Fruit fly (Drosophila melanogaster) whole organism, embryonic: ENCODE measurements around the gene Ythdc1.

Experiments
- Bgb ChIP-seq: fragments of 200-800 bp; sonication (Bioruptor generic); IDR thresholded peaks from 2 replicates; pipeline ENCODE4 v1.3.6; 2022; ENCODE audit warnings: missing biosample characterization, missing genetic modification characterization; ENCODE audit not compliant: partially characterized antibody
- CG10366 ChIP-seq: fragments of 200-800 bp; sonication (Bioruptor generic); IDR thresholded peaks from 2 replicates; pipeline ENCODE4 v1.3.6; 2022; ENCODE audit warnings: missing biosample characterization, missing genetic modification characterization
- CG11247 ChIP-seq: fragments of 200-800 bp; sonication (Bioruptor generic); IDR thresholded peaks from 2 replicates; pipeline ENCODE4 v1.3.6; 2022; ENCODE audit warnings: missing biosample characterization, missing genetic modification characterization
- CG12071 ChIP-seq: fragments of 200-800 bp; sonication (Bioruptor generic); optimal IDR thresholded peaks from 3 replicates; lab custom pipeline; 2018; ENCODE audit warnings: missing biosample characterization, mild to moderate bottlenecking, missing genetic modification characterization
- CG14441 ChIP-seq: fragments of 200-800 bp; sonication (Bioruptor generic); IDR thresholded peaks from 2 replicates; pipeline ENCODE4 v1.3.6; 2022; ENCODE audit warnings: missing biosample characterization, missing genetic modification characterization
- CG17802 ChIP-seq: fragments of 200-800 bp; sonication (Bioruptor generic); optimal IDR thresholded peaks from 2 replicates; lab custom pipeline; 2018; ENCODE audit warnings: missing biosample characterization, mild to moderate bottlenecking, missing genetic modification characterization, moderate library complexity
- CG2129 ChIP-seq: fragments of 200-800 bp; sonication (Bioruptor generic); IDR thresholded peaks from 2 replicates; pipeline ENCODE4 v1.3.6; 2022; ENCODE audit warnings: missing biosample characterization, missing genetic modification characterization; ENCODE audit not compliant: partially characterized antibody
- CG2889 ChIP-seq: fragments of 200-800 bp; sonication (Bioruptor generic); IDR thresholded peaks from 3 replicates; pipeline ENCODE4 v1.3.6; 2022; ENCODE audit warnings: missing biosample characterization, missing genetic modification characterization
- CG30403 ChIP-seq: fragments of 200-800 bp; sonication (Bioruptor generic); optimal IDR thresholded peaks from 3 replicates; lab custom pipeline; 2016; ENCODE audit warnings: missing biosample characterization, missing genetic modification characterization
- CG31224 ChIP-seq: fragments of 200-800 bp; sonication (Bioruptor generic); IDR thresholded peaks from 2 replicates; pipeline ENCODE4 v1.3.6; 2022; ENCODE audit warnings: missing biosample characterization, missing genetic modification characterization
- CG32532 ChIP-seq: fragments of 200-800 bp; sonication (Bioruptor generic); IDR thresholded peaks from 2 replicates; pipeline ENCODE4 v1.3.6; 2022; ENCODE audit warnings: missing biosample characterization, missing genetic modification characterization
- CG3726 ChIP-seq: fragments of 200-800 bp; sonication (Bioruptor generic); IDR thresholded peaks from 3 replicates; pipeline ENCODE4, ENCODE4 v1.3.6; 2022; ENCODE audit warnings: missing biosample characterization, missing genetic modification characterization
- CG43689 ChIP-seq: fragments of 200-800 bp; sonication (Bioruptor generic); IDR thresholded peaks from 2 replicates; pipeline ENCODE4 v1.3.6; 2022; ENCODE audit warnings: missing biosample characterization, missing genetic modification characterization
- CG5953 ChIP-seq: fragments of 200-800 bp; sonication (Bioruptor generic); IDR thresholded peaks from 2 replicates; pipeline ENCODE4 v1.3.6; 2022; ENCODE audit warnings: missing biosample characterization, missing genetic modification characterization
- CG7556 ChIP-seq: fragments of 200-800 bp; sonication (Bioruptor generic); optimal IDR thresholded peaks from 2 replicates; lab custom pipeline; 2017; ENCODE audit warnings: missing biosample characterization, mild to moderate bottlenecking, missing genetic modification characterization
- CG9215 ChIP-seq: fragments of 200-800 bp; sonication (Bioruptor generic); IDR thresholded peaks from 2 replicates; pipeline ENCODE4 v1.3.6; 2022; ENCODE audit warnings: missing biosample characterization, missing genetic modification characterization
- CoRest ChIP-seq: fragments of 200-800 bp; sonication (Bioruptor generic); optimal IDR thresholded peaks from 3 replicates; lab custom pipeline; 2018; ENCODE audit warnings: missing biosample characterization, mild to moderate bottlenecking, missing genetic modification characterization, moderate library complexity
- Drgx ChIP-seq: fragments of 200-800 bp; sonication (Bioruptor generic); IDR thresholded peaks from 2 replicates; pipeline ENCODE4 v1.3.6; 2022; ENCODE audit warnings: missing biosample characterization, missing genetic modification characterization
- Mrtf ChIP-seq: fragments of 200-800 bp; sonication (Bioruptor generic); IDR thresholded peaks from 3 replicates; pipeline ENCODE4 v1.3.6; 2022; ENCODE audit warnings: missing biosample characterization, missing genetic modification characterization
- NK7.1 ChIP-seq: fragments of 200-800 bp; sonication (Bioruptor generic); optimal IDR thresholded peaks from 3 replicates; lab custom pipeline; 2016; ENCODE audit warnings: missing biosample characterization, missing genetic modification characterization
- Nf-YC ChIP-seq: fragments of 200-800 bp; optimal IDR thresholded peaks from 3 replicates; lab custom pipeline; 2019; ENCODE audit warnings: missing biosample characterization, mild to moderate bottlenecking, missing genetic modification characterization, moderate library complexity
- NfI ChIP-seq: fragments of 200-800 bp; sonication (Bioruptor generic); optimal IDR thresholded peaks from 3 replicates; lab custom pipeline; 2018; ENCODE audit warnings: missing biosample characterization, mild to moderate bottlenecking, missing genetic modification characterization, moderate library complexity
- Ptx1 ChIP-seq: fragments of 200-800 bp; sonication (Bioruptor generic); IDR thresholded peaks from 2 replicates; pipeline ENCODE4 v1.3.6; 2022; ENCODE audit warnings: missing biosample characterization, missing genetic modification characterization
- Rx ChIP-seq: fragments of 200-800 bp; sonication (Bioruptor generic); IDR thresholded peaks from 2 replicates; pipeline ENCODE4 v1.3.6; 2022; ENCODE audit warnings: missing biosample characterization, missing genetic modification characterization
- Sry-β ChIP-seq: fragments of 200-800 bp; sonication (Bioruptor generic); optimal IDR thresholded peaks from 2 replicates; lab custom pipeline; 2018; ENCODE audit warnings: missing biosample characterization, mild to moderate bottlenecking, missing genetic modification characterization, moderate library complexity
- Trl ChIP-seq, 3 experiments: fragments of >200 bp in 2 of 3; fragments of 200-800 bp in 1 of 3; sonication (Bioruptor generic) in 1 of 3; optimal IDR thresholded peaks; 2 replicates in 1 of 3; 3 replicates in 2 of 3; lab custom pipeline; 2016 to 2017; ENCODE audit warnings: missing biosample characterization in 1 of 3, missing genetic modification characterization in 1 of 3
- aop ChIP-seq: fragments of 200-800 bp; sonication (Bioruptor generic); IDR thresholded peaks from 2 replicates; pipeline ENCODE4 v1.3.6; 2022; ENCODE audit warnings: missing biosample characterization, missing genetic modification characterization
- cato ChIP-seq: fragments of 200-800 bp; sonication (Bioruptor generic); optimal IDR thresholded peaks from 2 replicates; lab custom pipeline; 2016; ENCODE audit warnings: missing biosample characterization, missing genetic modification characterization, borderline replicate concordance
- cg ChIP-seq: fragments of 200-800 bp; sonication (Bioruptor generic); optimal IDR thresholded peaks from 3 replicates; lab custom pipeline; 2019; ENCODE audit warnings: missing biosample characterization, mild to moderate bottlenecking, missing genetic modification characterization, moderate library complexity
- chn ChIP-seq: fragments of 200-800 bp; sonication (Bioruptor generic); optimal IDR thresholded peaks from 2 replicates; lab custom pipeline; 2016; ENCODE audit warnings: missing biosample characterization, missing genetic modification characterization
- croc ChIP-seq: fragments of 200-800 bp; sonication (Bioruptor generic); conservative IDR thresholded peaks from 3 replicates; pipeline ENCODE4 v1.3.6; 2022; ENCODE audit warnings: missing biosample characterization, missing genetic modification characterization
- dan ChIP-seq: fragments of 200-800 bp; sonication (Bioruptor generic); IDR thresholded peaks from 2 replicates; pipeline ENCODE4 v1.3.6; 2022; ENCODE audit warnings: missing biosample characterization, missing genetic modification characterization
- en ChIP-seq: fragments of 200-800 bp; sonication (Bioruptor generic); optimal IDR thresholded peaks from 2 replicates; lab custom pipeline; 2016; ENCODE audit warnings: missing biosample characterization, missing genetic modification characterization
- ftz-f1 ChIP-seq: fragments of 200-800 bp; sonication (Bioruptor generic); optimal IDR thresholded peaks from 2 replicates; lab custom pipeline; 2016; ENCODE audit warnings: missing biosample characterization, missing genetic modification characterization
- hkb ChIP-seq, 2 experiments: fragments of 200-800 bp in 1 of 2; fragments of >200 bp in 1 of 2; sonication (Bioruptor generic) in 1 of 2; IDR thresholded peaks in 1 of 2; optimal IDR thresholded peaks in 1 of 2; 2 replicates each; pipeline versions ENCODE4 v1.3.6 to Lab custom; 2017 to 2022; ENCODE audit warnings: missing biosample characterization in 1 of 2, missing genetic modification characterization in 1 of 2
- kni ChIP-seq: fragments of 200-800 bp; sonication (Bioruptor generic); optimal IDR thresholded peaks from 3 replicates; lab custom pipeline; 2017; ENCODE audit warnings: mild to moderate bottlenecking, missing biosample characterization, missing genetic modification reagents, missing genetic modification characterization
- nerfin-1 ChIP-seq: fragments of 200-800 bp; sonication (Bioruptor generic); optimal IDR thresholded peaks from 3 replicates; lab custom pipeline; 2019; ENCODE audit warnings: missing biosample characterization, mild to moderate bottlenecking, missing genetic modification characterization, moderate library complexity
- peb ChIP-seq: fragments of 200-800 bp; sonication (Bioruptor generic); IDR thresholded peaks from 2 replicates; pipeline ENCODE4 v1.3.6; 2022; ENCODE audit warnings: missing biosample characterization, missing genetic modification characterization
- psq ChIP-seq: fragments of 200-800 bp; sonication (Bioruptor generic); optimal IDR thresholded peaks from 2 replicates; lab custom pipeline; 2017; ENCODE audit warnings: missing biosample characterization, missing genetic modification characterization
- salm ChIP-seq: fragments of 200-800 bp; sonication (Bioruptor generic); optimal IDR thresholded peaks from 2 replicates; lab custom pipeline; 2018; ENCODE audit warnings: missing biosample characterization, mild to moderate bottlenecking, missing genetic modification characterization
- slp2 ChIP-seq: fragments of 200-800 bp; sonication (Bioruptor generic); optimal IDR thresholded peaks from 2 replicates; lab custom pipeline; 2016; ENCODE audit warnings: missing biosample characterization, missing genetic modification characterization
- trem ChIP-seq: fragments of 200-800 bp; optimal IDR thresholded peaks from 3 replicates; lab custom pipeline; 2019; ENCODE audit warnings: missing biosample characterization, mild to moderate bottlenecking, missing genetic modification characterization, moderate library complexity
- zen2 ChIP-seq: fragments of 200-800 bp; sonication (Bioruptor generic); IDR thresholded peaks from 3 replicates; pipeline ENCODE4 v1.3.6; 2022; ENCODE audit warnings: missing biosample characterization, missing genetic modification characterization; ENCODE audit not compliant: partially characterized antibody

Ythdc1 gene

DNA sequence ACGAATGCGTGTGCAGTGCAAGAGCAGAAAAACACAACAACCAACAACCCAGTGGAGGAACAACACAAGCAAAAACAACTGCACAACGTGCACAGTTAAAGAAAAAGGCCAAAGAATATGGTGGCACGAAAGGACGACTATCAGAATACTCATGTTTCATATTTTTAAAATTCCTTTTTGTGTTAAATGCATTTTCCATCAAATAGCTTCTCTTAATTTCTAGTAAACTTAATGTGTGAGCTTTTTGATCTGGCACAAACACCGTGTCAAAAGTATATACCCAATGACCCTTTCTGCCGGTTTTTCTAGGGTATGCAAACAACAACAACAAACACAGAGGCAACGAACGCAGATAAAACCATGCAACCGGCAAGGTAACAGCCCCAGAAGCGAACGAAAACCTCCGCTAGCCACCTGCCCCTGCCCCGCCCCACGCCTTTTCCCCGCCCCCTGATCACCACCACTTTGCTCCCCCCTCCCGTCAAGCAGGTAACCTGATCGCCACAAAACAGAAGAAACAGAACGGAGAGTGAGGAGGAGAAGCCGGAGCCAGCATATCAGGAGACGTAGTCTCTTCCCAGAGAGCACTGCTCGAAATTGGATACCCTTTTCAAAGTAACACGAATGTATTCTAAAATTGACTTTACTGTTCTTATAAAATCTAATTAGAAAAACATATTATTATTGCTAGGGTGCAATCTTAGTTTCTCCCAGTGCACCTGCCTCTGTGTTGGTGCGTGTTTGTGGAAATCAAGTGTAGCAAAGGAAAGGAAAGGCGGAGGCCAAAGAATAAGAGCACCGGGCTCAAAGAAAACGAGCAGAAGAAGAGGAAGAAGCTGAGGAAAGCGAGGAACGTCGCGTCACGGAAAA lies 21.1 kb upstream of the Ythdc1 start (continued):
- TF ChIP-seq CG32532 (GFP tag; lab: Robert Waterston, UW) (no peak; the same call in 1 of the 2 replicates), croc (peak; percentile 92), Sry-β (GFP tag; lab: Kevin White, UChicago) (peak; percentile 39), chn (GFP tag; lab: Kevin White, UChicago) (peak; percentile 98), NfI (GFP tag; lab: Kevin White, UChicago) (peak; percentile 85), dan (peak; percentile 96)

DNA sequence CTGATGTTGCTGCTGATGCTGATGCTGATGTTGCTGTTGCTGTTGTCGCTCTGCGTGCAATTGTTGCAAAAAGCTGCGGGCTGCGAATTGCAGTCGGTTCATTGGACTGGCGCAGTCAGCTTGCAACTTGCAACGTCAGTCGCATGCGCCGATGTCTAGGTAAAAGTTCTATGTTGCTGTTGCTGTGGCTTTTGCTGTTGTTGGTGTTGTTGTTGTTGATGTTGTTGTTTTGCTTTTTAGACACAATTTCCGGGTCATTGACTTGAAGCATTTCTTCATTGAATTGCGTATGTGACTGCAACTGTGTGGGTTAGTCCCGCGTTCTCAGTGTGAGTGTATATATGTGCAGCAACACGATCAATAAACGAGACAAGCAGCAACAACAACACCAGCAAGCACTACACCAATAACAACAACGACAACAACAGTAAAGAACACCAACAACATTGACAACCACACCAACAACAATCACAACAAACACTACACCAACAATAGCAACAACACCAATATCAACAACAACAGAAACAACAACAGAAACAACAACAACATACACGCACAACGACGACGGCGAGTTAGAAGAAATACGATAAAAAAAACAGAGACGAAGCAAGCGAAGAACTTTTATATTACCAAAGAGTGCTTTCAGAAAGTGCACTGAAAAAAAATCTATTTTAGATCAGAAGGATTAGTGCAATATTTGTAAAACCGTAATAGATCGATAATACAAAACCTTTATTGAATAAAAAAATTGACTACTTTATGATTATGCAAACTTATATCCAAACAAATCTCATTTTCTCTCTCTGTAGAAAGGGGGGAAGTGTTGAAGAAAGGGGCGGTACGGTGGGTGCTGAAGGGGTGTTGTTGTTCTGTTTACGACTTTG lies 20.2 kb upstream of the Ythdc1 start:
- TF ChIP-seq CG10366 (GFP tag; lab: Robert Waterston, UW) (peak; percentile 84), kni (GFP tag; lab: Kevin White, UChicago) (peak; percentile 38), CG5953 (GFP tag; lab: Robert Waterston, UW) (peak; percentile 76), cg (GFP tag; lab: Kevin White, UChicago) (peak; percentile 82), Mrtf (peak; percentile 68), Sry-β (GFP tag; lab: Kevin White, UChicago) (peak; percentile 66), CG30403 (peak; percentile 85), CoRest (peak; percentile 90), CG11247 (GFP tag; lab: Robert Waterston, UW) (peak; percentile 4; the same call in 1 of the 2 replicates), CG31224 (GFP tag; lab: Robert Waterston, UW) (no peak), trem (tag; lab: Kevin White, UChicago) (peak; percentile 78), Drgx (GFP tag; lab: Robert Waterston, UW) (peak; percentile 60), CG12071 (GFP tag; lab: Kevin White, UChicago) (peak; percentile 19), psq (peak; percentile 89), en (GFP tag; lab: Kevin White, UChicago) (no peak), NK7.1 (GFP tag; lab: Kevin White, UChicago) (peak; percentile 81), CG7556 (peak; percentile 86), slp2 (GFP tag; lab: Kevin White, UChicago) (no peak), CG14441 (GFP tag; lab: Robert Waterston, UW) (peak; percentile 40), CG17802 (tag; lab: Kevin White, UChicago) (peak; percentile 58), peb (GFP tag; lab: Robert Waterston, UW) (peak; percentile 80), nerfin-1 (peak; percentile 91), CG43689 (GFP tag; lab: Robert Waterston, UW) (peak; percentile 62), Bgb (GFP tag; lab: Robert Waterston, UW) (no peak), CG9215 (GFP tag; lab: Robert Waterston, UW) (peak; percentile 12; the same call in 1 of the 2 replicates), aop (GFP tag; lab: Robert Waterston, UW) (peak; percentile 55; the same call in 1 of the 2 replicates), Nf-YC (tag; lab: Kevin White, UChicago) (peak; percentile 54), hkb (optimal IDR thresholded peaks at IDR 0.05; lab: Kevin White, UChicago) (no peak), hkb (GFP tag; IDR thresholded peaks at IDR 0.05; lab: Robert Waterston, UW) (peak; percentile 69), ftz-f1 (no peak), Rx (GFP tag; lab: Robert Waterston, UW) (peak; percentile 76), salm (tag; lab: Kevin White, UChicago) (peak; percentile 26), Trl (optimal IDR thresholded peaks at IDR 0.05; lab: Kevin White, UChicago) (no peak), Trl (GFP tag; optimal IDR thresholded peaks at IDR 0.05; lab: Kevin White, UChicago) (no peak), CG2889 (GFP tag; lab: Robert Waterston, UW) (peak; percentile 55; the same call in 2 of the 3 replicates), Ptx1 (GFP tag; lab: Robert Waterston, UW) (peak; percentile 86), zen2 (no peak), CG2129 (GFP tag; lab: Robert Waterston, UW) (no peak), cato (no peak), CG3726 (GFP tag; lab: Robert Waterston, UW) (peak; percentile 63; the same call in 2 of the 3 replicates), croc (peak; percentile 77)
